Worm (Caenorhabditis elegans) whole organism, late embryonic: ENCODE results near the gene C44H9.6.

ENCODE experiments used
- T23F11.4 ChIP-seq: fragments of 200-800 bp; sonication (Bioruptor generic); optimal IDR thresholded peaks from 2 replicates; lab custom pipeline; 2018; ENCODE audit warnings: mild to moderate bottlenecking, missing genetic modification characterization, missing compliant biosample characterization
- pqm-1 ChIP-seq: sonication (generic microtip); optimal IDR thresholded peaks from 2 replicates; lab custom pipeline; 2016; ENCODE audit warnings: missing genetic modification characterization, missing compliant biosample characterization
- unc-3 ChIP-seq, 2 experiments: fragments of 200-800 bp in 1 of 2; sonication (Bioruptor generic) in 1 of 2; sonication (generic microtip) in 1 of 2; conservative IDR thresholded peaks in 1 of 2; optimal IDR thresholded peaks in 1 of 2; 2 replicates each; pipeline versions ENCODE4 v1.3.6 to Lab custom; 2016 to 2022; ENCODE audit warnings: missing compliant biosample characterization in 2 of 2, missing genetic modification characterization in 2 of 2, missing genetic modification reagents in 1 of 2

DNA sequence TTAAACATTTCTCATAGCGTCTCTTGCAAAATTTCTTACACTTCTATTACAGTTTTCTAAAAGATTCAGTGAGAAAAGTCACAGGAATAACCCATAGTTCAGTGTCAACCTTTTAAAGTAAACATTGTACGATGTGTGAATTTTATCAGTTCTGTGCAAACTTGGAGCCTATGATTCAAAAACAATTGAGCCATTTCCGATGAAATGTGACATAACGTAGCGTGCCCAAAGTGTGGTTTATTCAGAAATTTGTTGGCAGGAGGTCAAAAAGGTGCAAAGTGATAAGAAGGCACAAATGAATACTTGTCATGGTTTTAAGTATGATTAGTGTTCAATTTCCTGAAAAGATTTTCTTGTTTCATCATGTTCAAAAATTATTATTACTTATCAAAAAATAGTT is 32.4 kb upstream of the C44H9.6 start:
- TF ChIP-seq pqm-1 (tag; lab: Kevin White, UChicago) (no peak), T23F11.4 (GFP tag; lab: Kevin White, UChicago) (no peak), unc-3 (GFP tag; conservative IDR thresholded peaks at IDR 0.05; lab: Robert Waterston, UW) (no peak), unc-3 (tag; optimal IDR thresholded peaks at IDR 0.05; lab: Kevin White, UChicago) (no peak)
